Fruit fly (Drosophila melanogaster) whole organism, wandering third instar larva: ENCODE data around the gene CG5062.

Experiments
- Abd-B ChIP-seq: fragments of >200 bp; optimal IDR thresholded peaks from 2 replicates; lab custom pipeline; 2017; ENCODE audit warnings: missing biosample characterization, missing genetic modification characterization
- CG32264 ChIP-seq: fragments of 200-800 bp; sonication (Bioruptor generic); optimal IDR thresholded peaks from 2 replicates; lab custom pipeline; 2016; ENCODE audit warnings: missing biosample characterization, missing genetic modification characterization
- Dif ChIP-seq: fragments of 200-275, 200-300 bp; sonication (Bioruptor generic); optimal IDR thresholded peaks from 2 replicates; lab custom pipeline; 2018; ENCODE audit warnings: missing biosample characterization, missing genetic modification characterization; ENCODE audit not compliant: partially characterized antibody
- HLH106 ChIP-seq: fragments of 200-800 bp; optimal IDR thresholded peaks from 3 replicates; lab custom pipeline; 2019; ENCODE audit warnings: missing biosample characterization, mild to moderate bottlenecking, missing genetic modification characterization, moderate library complexity
- Myc ChIP-seq: fragments of >200 bp; optimal IDR thresholded peaks from 2 replicates; lab custom pipeline; 2017
- OdsH ChIP-seq: fragments of 200-800 bp; sonication (Bioruptor generic); optimal IDR thresholded peaks from 2 replicates; lab custom pipeline; 2016; ENCODE audit warnings: missing biosample characterization, mild to moderate bottlenecking, missing genetic modification characterization
- Vsx2 ChIP-seq: fragments of 200-300, 225-300 bp; sonication (Bioruptor generic); optimal IDR thresholded peaks from 2 replicates; lab custom pipeline; 2018; ENCODE audit warnings: missing biosample characterization, missing genetic modification characterization; ENCODE audit not compliant: partially characterized antibody
- foxo ChIP-seq, 2 experiments: fragments of 200-800 bp; sonication (Bioruptor generic); optimal IDR thresholded peaks; 2 replicates in 1 of 2; 3 replicates in 1 of 2; lab custom pipeline; 2016 to 2017; ENCODE audit warnings: missing biosample characterization in 2 of 2, missing genetic modification characterization in 2 of 2
- fru ChIP-seq: fragments of 200-800 bp; sonication (Bioruptor generic); optimal IDR thresholded peaks from 3 replicates; lab custom pipeline; 2016; ENCODE audit warnings: missing biosample characterization, mild to moderate bottlenecking, missing genetic modification characterization
- h ChIP-seq: fragments of 200-800 bp; sonication (Bioruptor generic); optimal IDR thresholded peaks from 3 replicates; lab custom pipeline; 2016; ENCODE audit warnings: missing biosample characterization, mild to moderate bottlenecking, missing genetic modification characterization
- jim ChIP-seq: fragments of 175-275, 200-325 bp; sonication (Bioruptor generic); optimal IDR thresholded peaks from 2 replicates; lab custom pipeline; 2016; ENCODE audit warnings: missing biosample characterization, mild to moderate bottlenecking, missing genetic modification characterization
- sv ChIP-seq: fragments of 200-800 bp; sonication (Bioruptor generic); optimal IDR thresholded peaks from 3 replicates; lab custom pipeline; 2016; ENCODE audit warnings: missing biosample characterization, missing genetic modification characterization
- usp ChIP-seq: fragments of >200 bp; optimal IDR thresholded peaks from 2 replicates; lab custom pipeline; 2017; ENCODE audit warnings: missing biosample characterization, missing genetic modification characterization

DNA sequence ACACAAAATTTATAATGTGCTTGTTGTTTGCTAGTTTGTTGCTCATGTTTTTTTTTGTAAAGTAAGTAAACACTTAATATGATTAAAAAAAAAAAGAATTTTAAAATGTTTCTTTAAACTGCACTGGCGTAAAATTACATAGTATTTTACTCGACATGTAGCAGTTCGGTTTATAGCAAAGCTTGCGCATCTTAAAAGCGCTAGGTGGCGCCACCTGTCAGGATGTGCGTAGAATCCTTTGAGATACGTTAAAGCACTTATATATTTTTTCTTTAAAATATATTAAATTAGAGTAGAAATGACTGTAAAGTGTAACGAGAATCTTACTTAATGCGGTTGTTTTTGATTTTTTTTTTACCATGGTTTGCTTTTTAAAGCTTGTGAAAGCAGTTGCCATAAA, 29.3 kb downstream of the CG5062 start:
- TF ChIP-seq fru (GFP tag; lab: Kevin White, UChicago) (no peak), h (GFP tag; lab: Kevin White, UChicago) (no peak), Myc (lab: Kevin White, UChicago) (peak; percentile 33), jim (no peak), HLH106 (tag; lab: Kevin White, UChicago) (no peak), foxo (GFP tag; optimal IDR thresholded peaks at IDR 0.05; lab: Kevin White, UChicago) (no peak), OdsH (no peak), CG32264 (no peak), Abd-B (GFP tag; lab: Kevin White, UChicago) (no peak), Vsx2 (no peak), Dif (no peak), usp (no peak), sv (GFP tag; lab: Kevin White, UChicago) (no peak)
